Fruit fly (Drosophila melanogaster) whole organism, embryonic: ENCODE measurements around the gene CG10435.

Experiments
- CG15514 ChIP-seq: fragments of 200-800 bp; sonication (Bioruptor generic); optimal IDR thresholded peaks from 3 replicates; lab custom pipeline; 2017; ENCODE audit warnings: missing biosample characterization, missing genetic modification characterization, mild to moderate bottlenecking, moderate library complexity, missing genetic modification reagents
- CG15696 ChIP-seq: fragments of 200-800 bp; sonication (Bioruptor generic); optimal IDR thresholded peaks from 2 replicates; lab custom pipeline; 2019; ENCODE audit warnings: missing biosample characterization, mild to moderate bottlenecking, missing genetic modification characterization, moderate library complexity
- CG16815 ChIP-seq: fragments of 200-800 bp; sonication (Bioruptor generic); optimal IDR thresholded peaks from 3 replicates; lab custom pipeline; 2017; ENCODE audit warnings: missing biosample characterization, mild to moderate bottlenecking, missing genetic modification characterization
- CG6654 ChIP-seq: fragments of 200-800 bp; sonication (Bioruptor generic); optimal IDR thresholded peaks from 2 replicates; lab custom pipeline; 2017; ENCODE audit warnings: missing biosample characterization, mild to moderate bottlenecking, missing genetic modification characterization
- CG7928 ChIP-seq: fragments of 200-800 bp; sonication (Bioruptor generic); optimal IDR thresholded peaks from 2 replicates; lab custom pipeline; 2017; ENCODE audit warnings: missing biosample characterization, mild to moderate bottlenecking, missing genetic modification characterization
- CG8281 ChIP-seq: fragments of 200-800 bp; sonication (Bioruptor generic); optimal IDR thresholded peaks from 2 replicates; lab custom pipeline; 2018; ENCODE audit warnings: missing biosample characterization, mild to moderate bottlenecking, missing genetic modification characterization, moderate library complexity
- HLH3B ChIP-seq: fragments of 200-800 bp; sonication (Bioruptor generic); IDR thresholded peaks from 2 replicates; pipeline ENCODE4 v1.3.6; 2022; ENCODE audit warnings: missing biosample characterization, missing genetic modification characterization
- Myb ChIP-seq: fragments of 200-800 bp; sonication (Bioruptor generic); optimal IDR thresholded peaks from 2 replicates; lab custom pipeline; 2016; ENCODE audit warnings: missing biosample characterization, missing genetic modification characterization
- NC2β ChIP-seq: fragments of 200-800 bp; sonication (Bioruptor generic); optimal IDR thresholded peaks from 2 replicates; lab custom pipeline; 2016; ENCODE audit warnings: missing biosample characterization, missing genetic modification characterization
- br ChIP-seq: fragments of >200 bp; optimal IDR thresholded peaks from 2 replicates; lab custom pipeline; 2017
- ci ChIP-seq: fragments of 200-800 bp; sonication (Bioruptor generic); IDR thresholded peaks from 3 replicates; pipeline ENCODE4 v1.3.6; 2022; ENCODE audit warnings: missing biosample characterization, missing genetic modification characterization
- gcm ChIP-seq: fragments of 200-800 bp; sonication (Bioruptor generic); optimal IDR thresholded peaks from 2 replicates; lab custom pipeline; 2019; ENCODE audit warnings: missing biosample characterization, mild to moderate bottlenecking, missing genetic modification characterization, moderate library complexity
- kni ChIP-seq: fragments of 200-800 bp; sonication (Bioruptor generic); optimal IDR thresholded peaks from 3 replicates; lab custom pipeline; 2017; ENCODE audit warnings: mild to moderate bottlenecking, missing biosample characterization, missing genetic modification reagents, missing genetic modification characterization
- sd ChIP-seq: fragments of 200-800 bp; sonication (Bioruptor generic); optimal IDR thresholded peaks from 3 replicates; lab custom pipeline; 2018; ENCODE audit warnings: missing biosample characterization, mild to moderate bottlenecking, missing genetic modification characterization, moderate library complexity

dm6 chr3R:7991446-7991845 is 21.6 kb downstream of the CG10435 start:
- TF ChIP-seq kni (GFP tag; lab: Kevin White, UChicago) (no peak), ci (GFP tag; lab: Robert Waterston, UW) (no peak), NC2β (GFP tag; lab: Kevin White, UChicago) (no peak), CG16815 (GFP tag; lab: Kevin White, UChicago) (no peak), br (lab: Kevin White, UChicago) (no peak), CG8281 (tag; lab: Kevin White, UChicago) (no peak), gcm (GFP tag; lab: Kevin White, UChicago) (no peak), Myb (no peak), CG15696 (tag; lab: Kevin White, UChicago) (no peak), CG15514 (no peak), CG7928 (GFP tag; lab: Kevin White, UChicago) (no peak), sd (no peak), CG6654 (GFP tag; lab: Kevin White, UChicago) (no peak), HLH3B (GFP tag; lab: Robert Waterston, UW) (no peak)
